Fruit fly (Drosophila melanogaster): Measurements from ENCODE around the gene betaTub85D.

- no peak for TF ChIP-seq CTCF (optimal IDR thresholded peaks at IDR 0.05)
- no peak for TF ChIP-seq CG8478 (optimal IDR thresholded peaks at IDR 0.05)
Measured at dm6 chr3R:9387634-9388033, 22.4 kb downstream of the betaTub85D start.
